Fruit fly (Drosophila melanogaster): ENCODE results near the gene bif.

bif gene

DNA sequence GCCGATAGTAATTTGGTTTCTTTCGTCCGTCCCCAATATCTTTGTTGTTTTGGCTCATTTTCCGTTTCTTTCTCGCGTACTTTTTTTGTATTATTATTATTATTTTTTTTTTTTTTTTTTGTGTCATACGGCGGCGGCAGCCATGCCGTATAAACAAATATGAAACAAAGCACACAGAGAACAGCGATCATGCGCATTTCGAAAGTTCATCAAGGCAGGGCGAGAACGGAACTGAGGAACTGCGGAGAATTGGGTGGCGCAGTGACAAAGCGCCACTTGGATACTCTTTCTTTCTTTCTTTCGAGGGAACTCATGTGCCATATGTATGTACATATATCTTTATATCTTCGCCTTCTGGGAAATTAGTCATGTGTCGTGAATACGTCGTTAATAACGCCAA, 5.7 kb downstream of the bif start:
- TF ChIP-seq dysf (GFP tag; IDR thresholded peaks at IDR 0.05) (0 out of 3 replicates have a peak, but pooled peaks have one; percentile 22), CG33213 (GFP tag; optimal IDR thresholded peaks at IDR 0.05) (no peak), CG17328 (GFP tag; IDR thresholded peaks at IDR 0.05) (0 out of 2 replicates have a peak, but pooled peaks have one; percentile 25), lmd (GFP tag; IDR thresholded peaks at IDR 0.05) (no peak), CG11085 (GFP tag; IDR thresholded peaks at IDR 0.05) (no peak), CG7987 (GFP tag; optimal IDR thresholded peaks at IDR 0.05) (peak; percentile 21), CG1603 (tag; optimal IDR thresholded peaks at IDR 0.05) (peak; percentile 22), nom (GFP tag; optimal IDR thresholded peaks at IDR 0.05) (peak; percentile 68), CG8290 (GFP tag; optimal IDR thresholded peaks at IDR 0.05) (no peak), CG8290 (tag; optimal IDR thresholded peaks at IDR 0.05) (peak in 1 of 2 experiments; percentile 42), gem (tag; optimal IDR thresholded peaks at IDR 0.05) (peak; percentile 10), grau (tag; optimal IDR thresholded peaks at IDR 0.05) (peak; percentile 3), CG12155 (GFP tag; optimal IDR thresholded peaks at IDR 0.05) (no peak), CG15696 (tag; optimal IDR thresholded peaks at IDR 0.05) (no peak), CG12659 (GFP tag; optimal IDR thresholded peaks at IDR 0.05) (peak; percentile 4), HHEX (GFP tag; optimal IDR thresholded peaks at IDR 0.05) (no peak), prd (optimal IDR thresholded peaks at IDR 0.05) (no peak), prd (GFP tag; IDR thresholded peaks at IDR 0.05) (0 out of 3 replicates have a peak, but pooled peaks have one; percentile 7), sob (GFP tag; IDR thresholded peaks at IDR 0.05) (0 out of 2 replicates have a peak, but pooled peaks have one; percentile 13), Med (GFP tag) (peak; percentile 69), Doc3 (GFP tag; IDR thresholded peaks at IDR 0.05; ENCODE audit: partially characterized antibody) (no peak), Chrac-16 (GFP tag; optimal IDR thresholded peaks at IDR 0.05) (no peak), D19A (tag; optimal IDR thresholded peaks at IDR 0.05) (peak; percentile 96), CG17359 (tag; optimal IDR thresholded peaks at IDR 0.05) (peak; percentile 29), aop (GFP tag; IDR thresholded peaks at IDR 0.05) (0 out of 2 replicates have a peak, but pooled peaks have one; percentile 42), ATbp (GFP tag; optimal IDR thresholded peaks at IDR 0.05) (peak; percentile 15), Dfd (GFP tag; optimal IDR thresholded peaks at IDR 0.05) (no peak), nmo (GFP tag; optimal IDR thresholded peaks at IDR 0.05) (no peak), Hr3 (GFP tag; optimal IDR thresholded peaks at IDR 0.05) (no peak), CG11504 (tag; optimal IDR thresholded peaks at IDR 0.05) (no peak), ci (GFP tag; IDR thresholded peaks at IDR 0.05) (0 out of 3 replicates have a peak, but pooled peaks have one; percentile 23), bsh (GFP tag; optimal IDR thresholded peaks at IDR 0.05) (peak in 1 of 2 experiments; percentile 6), chinmo (GFP tag; IDR thresholded peaks at IDR 0.05; ENCODE audit: partially characterized antibody) (0 out of 4 replicates have a peak, but pooled peaks have one; percentile 9), CG15514 (GFP tag; optimal IDR thresholded peaks at IDR 0.05) (peak; percentile 83), CG9932 (GFP tag; IDR thresholded peaks at IDR 0.05) (0 out of 2 replicates have a peak, but pooled peaks have one; percentile 28), sens (GFP tag) (peak; percentile 54), row (GFP tag; IDR thresholded peaks at IDR 0.05) (peak; percentile 70), CG13296 (GFP tag; optimal IDR thresholded peaks at IDR 0.05) (peak; percentile 3), CG10209 (GFP tag; optimal IDR thresholded peaks at IDR 0.05) (no peak), BtbVII (GFP tag; optimal IDR thresholded peaks at IDR 0.05) (peak; percentile 17), CG2120 (GFP tag; optimal IDR thresholded peaks at IDR 0.05) (peak; percentile 13), Bdp1 (GFP tag; optimal IDR thresholded peaks at IDR 0.05) (no peak), CG2678 (tag; optimal IDR thresholded peaks at IDR 0.05) (peak; percentile 14), luna (GFP tag; optimal IDR thresholded peaks at IDR 0.05) (no peak), CG18599 (GFP tag; optimal IDR thresholded peaks at IDR 0.05) (peak; percentile 11), lbe (GFP tag; optimal IDR thresholded peaks at IDR 0.05) (peak; percentile 31), CG12769 (tag; optimal IDR thresholded peaks at IDR 0.05) (peak; percentile 8)

All from whole organism, embryonic.